Fruit fly (Drosophila melanogaster): Measurements from ENCODE around the gene CG2747.

- no peak for TF ChIP-seq CG4496 (GFP tag; IDR thresholded peaks at IDR 0.05)
- no peak for TF ChIP-seq CG10348 (GFP tag; IDR thresholded peaks at IDR 0.05)
- TF ChIP-seq Pif1A (GFP tag; optimal IDR thresholded peaks at IDR 0.05) = no peak
- no peak for TF ChIP-seq gl (tag; optimal IDR thresholded peaks at IDR 0.05)
- no peak for TF ChIP-seq CG15710 (tag; optimal IDR thresholded peaks at IDR 0.05)
- TF ChIP-seq Pif1B (GFP tag; optimal IDR thresholded peaks at IDR 0.05) = no peak
- no peak for TF ChIP-seq CG32121 (GFP tag; IDR thresholded peaks at IDR 0.05)
- no peak for TF ChIP-seq rn (GFP tag; IDR thresholded peaks at IDR 0.05)
Observed at dm6 chr3R:7998778-7999177, 31.8 kb downstream of the CG2747 start.
